Worm (Caenorhabditis elegans) whole organism, early embryonic: ENCODE results near the gene F27E5.9.

ENCODE experiments used
- F13C5.2 ChIP-seq: sonication (generic microtip); optimal IDR thresholded peaks from 2 replicates; lab custom pipeline; 2017; ENCODE audit warnings: mild to moderate bottlenecking, missing genetic modification characterization, inconsistent platforms, missing compliant biosample characterization
- ama-1 ChIP-seq: fragments of 150-350 bp; optimal IDR thresholded peaks from 2 replicates; lab custom pipeline; 2014
- ceh-13 ChIP-seq: fragments of 200-800 bp; sonication (Bioruptor generic); optimal IDR thresholded peaks from 2 replicates; lab custom pipeline; 2018; ENCODE audit warnings: mild to moderate bottlenecking, missing genetic modification characterization, missing compliant biosample characterization
- ets-7 ChIP-seq: sonication (generic microtip); optimal IDR thresholded peaks from 2 replicates; lab custom pipeline; 2016; ENCODE audit warnings: missing genotype, missing genetic modification characterization, missing compliant biosample characterization
- flt-1 ChIP-seq: fragments of 200-800 bp; sonication (Bioruptor generic); IDR thresholded peaks from 2 replicates; pipeline ENCODE4 v1.3.6; 2022; ENCODE audit warnings: missing genetic modification characterization, missing compliant biosample characterization
- sea-1 ChIP-seq: fragments of 200-800 bp; sonication (Bioruptor generic); conservative IDR thresholded peaks from 2 replicates; pipeline ENCODE4 v1.3.6; 2022; ENCODE audit warnings: missing genetic modification characterization, missing compliant biosample characterization
- tbx-37 ChIP-seq: fragments of 200-800 bp; sonication (Bioruptor generic); conservative IDR thresholded peaks from 2 replicates; pipeline ENCODE4 v1.3.6; 2022; ENCODE audit warnings: missing genetic modification reagents, missing genetic modification characterization, missing compliant biosample characterization

DNA sequence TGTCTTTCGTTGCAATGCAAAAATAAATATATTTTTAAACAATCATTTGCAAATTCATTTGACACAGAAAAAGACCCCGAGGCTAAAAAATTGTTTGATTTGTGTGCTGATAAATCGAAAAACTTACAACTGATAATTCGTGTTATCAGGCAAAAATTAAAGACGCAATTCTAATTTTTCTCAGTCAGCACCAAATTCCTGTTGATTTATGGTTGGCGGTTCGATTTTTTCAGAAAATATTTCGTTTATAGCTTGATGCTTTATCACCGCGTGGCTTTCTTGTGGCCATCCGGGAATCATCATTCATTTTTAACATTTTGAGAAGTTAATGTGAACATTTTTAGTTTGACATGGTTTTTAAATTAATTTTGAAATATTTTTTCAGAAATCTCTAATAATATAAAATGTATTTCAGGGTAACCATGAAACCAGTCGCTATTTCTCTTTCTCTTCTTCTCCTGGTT, 4.5 kb downstream of the F27E5.9 start, which contains the start of gene asah-2:
- no peak for TF ChIP-seq ama-1 (lab: Kevin White, UChicago)
- no peak for TF ChIP-seq flt-1 (GFP tag; lab: Robert Waterston, UW)
- no peak for TF ChIP-seq sea-1
- TF ChIP-seq ets-7 (tag; lab: Kevin White, UChicago): no peak
- TF ChIP-seq ceh-13 (GFP tag; lab: Kevin White, UChicago): no peak
- no peak for TF ChIP-seq F13C5.2 (tag; lab: Kevin White, UChicago)
- no peak for TF ChIP-seq tbx-37 (GFP tag; lab: Robert Waterston, UW)
